Worm (Caenorhabditis elegans) whole organism, L3 larva: ENCODE data around the gene srbc-59.
A peak's percentile ranks its signal among the peaks of the same experiment; 100 is the strongest.

Experiments used
- R02D3.7 ChIP-seq: fragments of 150-350 bp; optimal IDR thresholded peaks from 2 replicates; lab custom pipeline; 2014; ENCODE audit warnings: missing biosample characterization, missing genetic modification characterization
- ZK546.5 ChIP-seq: sonication (generic microtip); optimal IDR thresholded peaks from 2 replicates; lab custom pipeline; 2017; ENCODE audit warnings: missing biosample characterization, missing genetic modification characterization
- aly-2 ChIP-seq: fragments of 150-350 bp; optimal IDR thresholded peaks from 2 replicates; lab custom pipeline; 2014; ENCODE audit warnings: missing biosample characterization, missing genetic modification characterization
- ama-1 ChIP-seq: fragments of 150-350 bp; optimal IDR thresholded peaks from 2 replicates; lab custom pipeline; 2018
- ceh-16 ChIP-seq: sonication (generic microtip); optimal IDR thresholded peaks from 2 replicates; lab custom pipeline; 2017; ENCODE audit warnings: missing biosample characterization, missing genetic modification characterization
- ceh-28 ChIP-seq: fragments of 150-350 bp; optimal IDR thresholded peaks from 2 replicates; lab custom pipeline; 2014; ENCODE audit warnings: missing biosample characterization, missing genetic modification reagents, missing genetic modification characterization
- ceh-82 ChIP-seq: fragments of 150-350 bp; optimal IDR thresholded peaks from 2 replicates; lab custom pipeline; 2014; ENCODE audit warnings: missing biosample characterization, missing genetic modification characterization
- ceh-9 ChIP-seq: sonication (generic microtip); optimal IDR thresholded peaks from 2 replicates; lab custom pipeline; 2018; ENCODE audit warnings: missing biosample characterization, missing genetic modification characterization
- daf-12 ChIP-seq: fragments of 150-350 bp; optimal IDR thresholded peaks from 2 replicates; lab custom pipeline; 2014; ENCODE audit warnings: missing biosample characterization, missing genetic modification reagents, missing genetic modification characterization
- egl-27 ChIP-seq: sonication (generic microtip); optimal IDR thresholded peaks from 4 replicates; lab custom pipeline; 2017; ENCODE audit warnings: missing biosample characterization, missing genetic modification reagents, missing genetic modification characterization
- egl-5 ChIP-seq: fragments of 150-350 bp; optimal IDR thresholded peaks from 2 replicates; lab custom pipeline; 2017; ENCODE audit warnings: missing biosample characterization, missing genetic modification reagents, missing genetic modification characterization, inconsistent platforms
- elt-1 ChIP-seq: fragments of 150-350 bp; optimal IDR thresholded peaks from 2 replicates; lab custom pipeline; 2014; ENCODE audit warnings: missing biosample characterization, missing genetic modification characterization
- elt-2 ChIP-seq: sonication (generic microtip); optimal IDR thresholded peaks from 2 replicates; lab custom pipeline; 2016; ENCODE audit warnings: missing genetic modification reagents, mild to moderate bottlenecking, missing genetic modification characterization, missing compliant biosample characterization
- elt-3 ChIP-seq, 3 experiments: fragments of 150-350 bp in 1 of 3; sonication (generic microtip) in 2 of 3; optimal IDR thresholded peaks; 2 replicates in 2 of 3; 4 replicates in 1 of 3; lab custom pipeline; 2014 to 2017; ENCODE audit warnings: missing biosample characterization in 3 of 3, missing genetic modification characterization in 3 of 3
- eor-1 ChIP-seq, 2 experiments: fragments of 150-350 bp; optimal IDR thresholded peaks; 2 replicates each; lab custom pipeline; 2014 to 2018; ENCODE audit warnings: missing biosample characterization in 2 of 2, missing genetic modification characterization in 2 of 2
- fkh-10 ChIP-seq: sonication (generic microtip); optimal IDR thresholded peaks from 2 replicates; lab custom pipeline; 2017; ENCODE audit warnings: missing biosample characterization, missing genetic modification reagents, missing genetic modification characterization
- fkh-2 ChIP-seq: fragments of 150-350 bp; optimal IDR thresholded peaks from 2 replicates; lab custom pipeline; 2014; ENCODE audit warnings: missing biosample characterization, missing genetic modification reagents, missing genetic modification characterization
- fos-1 ChIP-seq: fragments of 150-350 bp; optimal IDR thresholded peaks from 2 replicates; lab custom pipeline; 2014; ENCODE audit warnings: missing biosample characterization, missing genetic modification characterization
- hmg-11 ChIP-seq: sonication (generic microtip); optimal IDR thresholded peaks from 2 replicates; lab custom pipeline; 2016; ENCODE audit warnings: missing genetic modification characterization, missing compliant biosample characterization
- jun-1 ChIP-seq: fragments of 150-350 bp; optimal IDR thresholded peaks from 2 replicates; lab custom pipeline; 2014; ENCODE audit warnings: missing biosample characterization, missing genetic modification reagents, missing genetic modification characterization
- lin-15B ChIP-seq: fragments of 150-350 bp; optimal IDR thresholded peaks from 2 replicates; lab custom pipeline; 2014; ENCODE audit warnings: missing biosample characterization, missing genetic modification characterization
- lin-39 ChIP-seq: fragments of 150-350 bp; optimal IDR thresholded peaks from 2 replicates; lab custom pipeline; 2018; ENCODE audit warnings: missing biosample characterization, missing genetic modification reagents, missing genetic modification characterization
- lsy-12 ChIP-seq: sonication (generic microtip); optimal IDR thresholded peaks from 2 replicates; lab custom pipeline; 2016; ENCODE audit warnings: mild to moderate bottlenecking, missing genetic modification characterization, missing compliant biosample characterization
- mdl-1 ChIP-seq: fragments of 150-350 bp; optimal IDR thresholded peaks from 2 replicates; lab custom pipeline; 2014; ENCODE audit warnings: missing biosample characterization, missing genetic modification characterization
- mml-1 ChIP-seq: fragments of 150-350 bp; sonication (generic microtip); optimal IDR thresholded peaks from 3 replicates; lab custom pipeline; 2014; ENCODE audit warnings: missing biosample characterization, missing genetic modification characterization
- nfya-1 ChIP-seq: sonication (generic microtip); optimal IDR thresholded peaks from 2 replicates; lab custom pipeline; 2017; ENCODE audit warnings: missing genetic modification characterization, mild to moderate bottlenecking, missing compliant biosample characterization, antibody characterized with exemption, moderate library complexity; ENCODE audit not compliant: insufficient read depth
- nhr-11 ChIP-seq: fragments of 150-350 bp; optimal IDR thresholded peaks from 2 replicates; lab custom pipeline; 2014; ENCODE audit warnings: missing biosample characterization, missing genetic modification characterization
- nhr-12 ChIP-seq: fragments of 150-350 bp; optimal IDR thresholded peaks from 2 replicates; lab custom pipeline; 2014; ENCODE audit warnings: missing biosample characterization, missing genetic modification characterization
- nhr-23 ChIP-seq: fragments of 150-350 bp; optimal IDR thresholded peaks from 2 replicates; lab custom pipeline; 2014; ENCODE audit warnings: missing biosample characterization, missing genetic modification reagents, missing genetic modification characterization
- nhr-237 ChIP-seq: fragments of 150-350 bp; optimal IDR thresholded peaks from 2 replicates; lab custom pipeline; 2014; ENCODE audit warnings: missing biosample characterization, missing genetic modification characterization
- nhr-25 ChIP-seq: sonication (generic microtip); optimal IDR thresholded peaks from 2 replicates; lab custom pipeline; 2017; ENCODE audit warnings: missing biosample characterization, missing genetic modification characterization
- nhr-28 ChIP-seq: fragments of 150-350 bp; optimal IDR thresholded peaks from 2 replicates; lab custom pipeline; 2014; ENCODE audit warnings: missing biosample characterization, missing genetic modification characterization
- nhr-43 ChIP-seq: sonication (generic microtip); optimal IDR thresholded peaks from 2 replicates; lab custom pipeline; 2016; ENCODE audit warnings: mild to moderate bottlenecking, missing genetic modification characterization, missing compliant biosample characterization; ENCODE audit not compliant: poor library complexity, severe bottlenecking
- nhr-67 ChIP-seq: fragments of 150-350 bp; optimal IDR thresholded peaks from 2 replicates; lab custom pipeline; 2014; ENCODE audit warnings: missing biosample characterization, missing genetic modification characterization
- nhr-76 ChIP-seq: fragments of 150-350 bp; sonication (generic microtip); optimal IDR thresholded peaks from 5 replicates; lab custom pipeline; 2014; ENCODE audit warnings: missing biosample characterization, missing genetic modification characterization
- nhr-77 ChIP-seq: fragments of 150-350 bp; optimal IDR thresholded peaks from 2 replicates; lab custom pipeline; 2014; ENCODE audit warnings: missing biosample characterization, missing genetic modification characterization
- pha-4 ChIP-seq: fragments of 150-350 bp; optimal IDR thresholded peaks from 2 replicates; lab custom pipeline; 2014; ENCODE audit warnings: missing biosample characterization, missing genetic modification reagents, missing genetic modification characterization
- pqm-1 ChIP-seq: fragments of 150-350 bp; optimal IDR thresholded peaks from 2 replicates; lab custom pipeline; 2017; ENCODE audit warnings: missing biosample characterization, missing genetic modification characterization, inconsistent platforms
- sea-2 ChIP-seq: fragments of 150-350 bp; sonication (generic microtip); optimal IDR thresholded peaks from 4 replicates; lab custom pipeline; 2014; ENCODE audit warnings: missing biosample characterization, missing genetic modification reagents, missing genetic modification characterization
- skn-1 ChIP-seq: fragments of 150-350 bp; optimal IDR thresholded peaks from 2 replicates; lab custom pipeline; 2014; ENCODE audit warnings: missing biosample characterization, missing genetic modification characterization
- snpc-4 ChIP-seq: fragments of 150-350 bp; optimal IDR thresholded peaks from 2 replicates; lab custom pipeline; 2014; ENCODE audit warnings: missing biosample characterization, missing genetic modification characterization
- tbx-2 ChIP-seq: sonication (generic microtip); optimal IDR thresholded peaks from 2 replicates; lab custom pipeline; 2016; ENCODE audit warnings: mild to moderate bottlenecking, missing genetic modification characterization, missing compliant biosample characterization
- unc-39 ChIP-seq: sonication (generic microtip); optimal IDR thresholded peaks from 4 replicates; lab custom pipeline; 2017; ENCODE audit warnings: missing biosample characterization, missing genetic modification characterization
- unc-62 ChIP-seq: fragments of 150-350 bp; sonication (generic microtip); optimal IDR thresholded peaks from 4 replicates; lab custom pipeline; 2014; ENCODE audit warnings: missing biosample characterization, missing genetic modification reagents, missing genetic modification characterization
- zag-1 ChIP-seq: fragments of 150-350 bp; optimal IDR thresholded peaks from 2 replicates; lab custom pipeline; 2014; ENCODE audit warnings: missing biosample characterization, missing genetic modification characterization
- ztf-11 ChIP-seq: fragments of 150-350 bp; optimal IDR thresholded peaks from 2 replicates; lab custom pipeline; 2014; ENCODE audit warnings: missing biosample characterization, missing genetic modification characterization
- ztf-4 ChIP-seq: fragments of 150-350 bp; optimal IDR thresholded peaks from 2 replicates; lab custom pipeline; 2014; ENCODE audit warnings: missing biosample characterization, missing genetic modification characterization

srbc-59 gene

ce11 chrV:772210-772609 is 6.2 kb upstream of the srbc-59 start:
- TF ChIP-seq nhr-11 (tag; lab: Kevin White, UChicago) = no peak
- no peak for TF ChIP-seq pha-4 (tag; lab: Kevin White, UChicago)
- no peak for TF ChIP-seq elt-2
- no peak for TF ChIP-seq nhr-67 (tag; lab: Kevin White, UChicago)
- TF ChIP-seq ama-1 (lab: Kevin White, UChicago) = no peak
- TF ChIP-seq hmg-11 = no peak
- no peak for TF ChIP-seq elt-1
- no peak for TF ChIP-seq fos-1 (tag; lab: Kevin White, UChicago)
- no peak for TF ChIP-seq nhr-77 (tag; lab: Kevin White, UChicago)
- no peak for TF ChIP-seq sea-2 (GFP tag; lab: Kevin White, UChicago)
- no peak for TF ChIP-seq snpc-4 (tag; lab: Kevin White, UChicago)
- no peak for TF ChIP-seq tbx-2 (tag; lab: Kevin White, UChicago)
- TF ChIP-seq mml-1 (tag; lab: Kevin White, UChicago) = no peak
- TF ChIP-seq unc-62 (GFP tag; lab: Kevin White, UChicago) = no peak
- no peak for TF ChIP-seq aly-2
- no peak for TF ChIP-seq unc-39 (tag; lab: Kevin White, UChicago)
- TF ChIP-seq lin-39 (tag; lab: Kevin White, UChicago) = no peak
- TF ChIP-seq ZK546.5 (tag; lab: Kevin White, UChicago) = no peak

DNA sequence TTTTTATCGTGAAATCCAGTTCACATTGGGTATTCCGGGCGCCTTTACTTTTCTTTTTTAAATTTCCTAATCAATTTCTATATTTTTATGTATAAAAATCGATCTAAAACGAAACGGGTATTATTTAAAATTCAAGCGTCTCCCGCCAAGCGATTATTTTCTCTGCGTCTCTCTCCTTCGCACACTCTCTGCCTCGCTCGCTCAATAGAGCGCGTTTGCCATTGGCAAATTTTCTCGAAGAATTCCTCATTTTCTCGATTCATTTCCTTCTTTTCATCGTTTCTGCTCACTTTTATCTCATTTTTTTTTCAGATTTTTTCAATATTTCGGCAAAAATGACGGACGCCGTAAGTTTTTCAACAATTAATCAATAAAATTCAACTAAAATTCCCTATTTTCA is 5.2 kb upstream of the srbc-59 start, which contains the start of gene sti-1:
sti-1 (plus strand) TSS at position 263 of the 400 bp plus-strand sequence.
- peak; percentile 70 for TF ChIP-seq R02D3.7 (tag; lab: Kevin White, UChicago)
- TF ChIP-seq mml-1 (tag; lab: Kevin White, UChicago) = no peak
- TF ChIP-seq snpc-4 (tag; lab: Kevin White, UChicago) = peak; percentile 73
- TF ChIP-seq elt-1 = no peak
- peak; percentile 63 for TF ChIP-seq pqm-1 (tag; lab: Kevin White, UChicago)
- no peak for TF ChIP-seq elt-3 (tag; optimal IDR thresholded peaks at IDR 0.05; lab: Kevin White, UChicago)
- TF ChIP-seq nhr-28 (tag; lab: Kevin White, UChicago) = peak; percentile 1
- peak; percentile 35 for TF ChIP-seq skn-1
- peak; percentile 64 for TF ChIP-seq hmg-11
- TF ChIP-seq ceh-9 (tag; lab: Kevin White, UChicago) = no peak
- no peak for TF ChIP-seq tbx-2 (tag; lab: Kevin White, UChicago)
- TF ChIP-seq nhr-67 (tag; lab: Kevin White, UChicago) = no peak
- peak in 1 of 2 experiments; percentile 8 for TF ChIP-seq eor-1 (tag; optimal IDR thresholded peaks at IDR 0.05; lab: Kevin White, UChicago)
- peak; percentile 92 for TF ChIP-seq nfya-1
- no peak for TF ChIP-seq mdl-1 (tag; lab: Kevin White, UChicago)
- TF ChIP-seq lsy-12 = peak; percentile 45
- TF ChIP-seq egl-27 (tag; lab: Kevin White, UChicago) = no peak
- no peak for TF ChIP-seq nhr-237 (tag; lab: Kevin White, UChicago)
- no peak for TF ChIP-seq nhr-11 (tag; lab: Kevin White, UChicago)
- no peak for TF ChIP-seq zag-1 (tag; lab: Kevin White, UChicago)
- no peak for TF ChIP-seq sea-2 (GFP tag; lab: Kevin White, UChicago)
- TF ChIP-seq jun-1 (tag; lab: Kevin White, UChicago) = peak; percentile 65
- peak; percentile 72 for TF ChIP-seq ceh-28 (tag; lab: Kevin White, UChicago)
- TF ChIP-seq ama-1 (lab: Kevin White, UChicago) = peak; percentile 4
- TF ChIP-seq ztf-4 (tag; lab: Kevin White, UChicago) = no peak
- no peak for TF ChIP-seq ZK546.5 (tag; lab: Kevin White, UChicago)
- TF ChIP-seq egl-5 (tag; lab: Kevin White, UChicago) = peak; percentile 94
- peak; percentile 83 for TF ChIP-seq lin-39 (tag; lab: Kevin White, UChicago)
- peak; percentile 90 for TF ChIP-seq nhr-23 (tag; lab: Kevin White, UChicago)
- TF ChIP-seq fkh-10 (GFP tag; lab: Kevin White, UChicago) = no peak
- TF ChIP-seq pha-4 (tag; lab: Kevin White, UChicago) = peak; percentile 89
- TF ChIP-seq nhr-43 (tag; lab: Kevin White, UChicago) = peak; percentile 68
- TF ChIP-seq ceh-82 = peak; percentile 20
- TF ChIP-seq daf-12 = no peak
- no peak for TF ChIP-seq nhr-12
- peak; percentile 76 for TF ChIP-seq nhr-77 (tag; lab: Kevin White, UChicago)
- TF ChIP-seq ztf-11 (tag; lab: Kevin White, UChicago) = no peak
- TF ChIP-seq elt-2 = peak; percentile 42
- peak; percentile 73 for TF ChIP-seq nhr-25 (tag; lab: Kevin White, UChicago)
- TF ChIP-seq fos-1 (tag; lab: Kevin White, UChicago) = no peak
- TF ChIP-seq ceh-16 (tag; lab: Kevin White, UChicago) = no peak
- peak; percentile 20 for TF ChIP-seq nhr-76 (tag; lab: Kevin White, UChicago)
- TF ChIP-seq unc-62 (GFP tag; lab: Kevin White, UChicago) = no peak
- no peak for TF ChIP-seq unc-39 (tag; lab: Kevin White, UChicago)
- peak; percentile 85 for TF ChIP-seq lin-15B
- TF ChIP-seq fkh-2 (tag; lab: Kevin White, UChicago) = no peak
- no peak for TF ChIP-seq aly-2
